Worm (Caenorhabditis elegans) whole organism, L4 larva: ENCODE data around the gene mig-21.

ENCODE experiments used
- lin-13 ChIP-seq: fragments of 150-350 bp; optimal IDR thresholded peaks from 2 replicates; lab custom pipeline; 2014; ENCODE audit warnings: missing biosample characterization, missing genetic modification reagents, missing genetic modification characterization
- lin-39 ChIP-seq: fragments of 150-350 bp; optimal IDR thresholded peaks from 2 replicates; lab custom pipeline; 2014; ENCODE audit warnings: missing biosample characterization, missing genetic modification reagents, missing genetic modification characterization
- mdl-1 ChIP-seq, 2 experiments: fragments of 150-350 bp in 1 of 2; sonication (generic microtip) in 1 of 2; optimal IDR thresholded peaks; 2 replicates each; lab custom pipeline; 2014 to 2017; ENCODE audit warnings: missing biosample characterization in 2 of 2, missing genetic modification characterization in 2 of 2
- nhr-237 ChIP-seq: sonication (generic microtip); optimal IDR thresholded peaks from 2 replicates; lab custom pipeline; 2017; ENCODE audit warnings: missing biosample characterization, missing genetic modification characterization
- spr-3 ChIP-seq: fragments of 200-800 bp; sonication (Bioruptor generic); optimal IDR thresholded peaks from 2 replicates; lab custom pipeline; 2018; ENCODE audit warnings: mild to moderate bottlenecking, missing genetic modification characterization, missing compliant biosample characterization
- unc-39 ChIP-seq: sonication (generic microtip); optimal IDR thresholded peaks from 2 replicates; lab custom pipeline; 2017; ENCODE audit warnings: missing biosample characterization, missing genetic modification characterization

DNA sequence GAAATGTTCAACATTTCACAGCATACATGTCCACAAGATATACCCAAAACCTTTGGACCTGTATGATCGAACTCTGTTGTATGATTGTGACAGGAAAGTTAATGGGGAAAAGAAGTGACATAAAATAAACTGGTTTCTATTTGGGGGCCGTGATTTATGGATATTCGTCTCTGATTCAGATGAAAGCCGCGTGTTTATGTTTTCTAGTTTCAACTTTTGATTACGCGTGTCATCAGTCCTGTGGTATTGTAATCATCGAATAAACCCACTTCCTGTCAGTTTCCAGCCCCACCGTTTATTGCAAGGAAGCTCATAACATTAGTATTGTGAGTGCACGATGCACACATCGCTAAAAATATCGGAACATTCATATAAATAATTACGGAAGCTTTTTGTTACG, 44.1 kb upstream of the mig-21 start:
- TF ChIP-seq lin-39 (tag; lab: Kevin White, UChicago), result no peak
- TF ChIP-seq spr-3 (GFP tag; lab: Kevin White, UChicago), result no peak
- TF ChIP-seq nhr-237 (tag; lab: Kevin White, UChicago), result no peak
- TF ChIP-seq mdl-1 (tag; optimal IDR thresholded peaks at IDR 0.05; lab: Kevin White, UChicago), result peak in 1 of 2 experiments; percentile 59
- no peak for TF ChIP-seq lin-13 (GFP tag; lab: Kevin White, UChicago)
- TF ChIP-seq unc-39, result no peak
